Fruit fly (Drosophila melanogaster) whole organism, wandering third instar larva: ENCODE results near the gene dpr18.

Source experiments
- Hr83 ChIP-seq: fragments of 200-300 bp; sonication (Bioruptor generic); optimal IDR thresholded peaks from 2 replicates; lab custom pipeline; 2016; ENCODE audit warnings: missing biosample characterization, mild to moderate bottlenecking, missing genetic modification characterization, moderate library complexity; ENCODE audit not compliant: poor library complexity, severe bottlenecking
- OdsH ChIP-seq: fragments of 200-800 bp; sonication (Bioruptor generic); optimal IDR thresholded peaks from 2 replicates; lab custom pipeline; 2016; ENCODE audit warnings: missing biosample characterization, mild to moderate bottlenecking, missing genetic modification characterization
- fru ChIP-seq: fragments of 200-800 bp; sonication (Bioruptor generic); optimal IDR thresholded peaks from 3 replicates; lab custom pipeline; 2016; ENCODE audit warnings: missing biosample characterization, mild to moderate bottlenecking, missing genetic modification characterization
- jim ChIP-seq: fragments of 175-275, 200-325 bp; sonication (Bioruptor generic); optimal IDR thresholded peaks from 2 replicates; lab custom pipeline; 2016; ENCODE audit warnings: missing biosample characterization, mild to moderate bottlenecking, missing genetic modification characterization

DNA sequence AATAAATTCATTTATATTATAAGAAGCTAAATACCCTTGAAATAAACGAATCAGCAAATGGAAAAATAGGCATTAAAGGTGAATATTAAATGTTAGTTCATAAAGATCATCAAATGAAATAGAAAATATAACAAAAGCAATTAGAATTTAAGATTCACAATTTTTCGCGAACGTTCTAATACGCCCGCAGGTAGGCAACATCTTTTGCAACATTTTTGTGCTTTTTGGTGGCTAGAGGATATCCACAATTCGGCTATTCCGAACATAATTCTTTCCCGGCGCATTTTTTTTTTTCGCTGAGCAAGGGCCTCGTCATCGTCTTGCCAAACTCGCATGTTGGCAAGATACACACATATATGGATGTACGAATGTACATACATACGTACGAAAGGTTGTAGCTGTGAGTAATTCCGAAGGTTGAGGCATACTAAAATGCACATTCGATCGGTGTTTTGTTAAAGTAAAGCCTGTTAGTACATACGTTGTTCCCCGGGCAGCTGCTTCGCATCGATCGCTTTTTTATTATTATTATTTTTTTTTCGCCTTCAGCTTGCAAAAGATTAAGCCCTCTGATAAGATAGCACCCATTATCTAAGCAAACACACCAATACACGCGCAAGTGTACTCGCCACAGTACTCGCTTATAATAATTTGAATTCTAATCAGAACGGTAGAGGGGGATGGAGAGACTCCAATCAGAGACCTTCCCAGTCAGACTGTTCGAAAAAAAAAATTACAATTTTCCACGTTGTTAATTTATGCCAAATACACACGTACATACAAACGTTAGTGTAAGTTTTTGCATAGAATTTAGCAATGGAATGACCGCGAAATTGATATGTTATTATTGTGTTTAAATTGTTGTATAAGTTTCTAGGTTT lies 39.0 kb downstream of the dpr18 start:
- peak; percentile 60 for TF ChIP-seq OdsH
- TF ChIP-seq jim = no peak
- no peak for TF ChIP-seq Hr83 (GFP tag; lab: Kevin White, UChicago)
- peak; percentile 89 for TF ChIP-seq fru (GFP tag; lab: Kevin White, UChicago)
